Fruit fly (Drosophila melanogaster): Measurements from ENCODE around the gene CG12112.

DNA sequence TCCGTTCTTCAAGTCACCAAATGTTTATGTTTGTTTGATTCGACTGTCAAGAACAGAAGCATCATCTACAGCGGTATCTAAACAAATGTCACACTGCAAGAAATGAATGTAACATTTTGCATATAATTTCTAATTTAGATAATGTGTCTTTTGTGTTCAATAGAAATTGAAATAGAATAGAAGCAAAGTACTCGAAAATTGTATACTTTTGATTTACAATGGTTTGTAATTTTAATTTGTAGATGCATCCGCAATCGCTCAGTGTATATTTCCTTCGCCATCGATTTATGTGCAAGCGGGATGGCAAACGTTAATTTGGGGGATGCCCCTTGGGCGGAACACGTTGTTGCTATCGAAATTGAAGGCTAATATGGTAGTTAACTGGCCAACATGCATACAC lies 21.8 kb downstream of the CG12112 start:
- TF ChIP-seq EcR (GFP tag; optimal IDR thresholded peaks at IDR 0.05) (no peak), CG8478 (optimal IDR thresholded peaks at IDR 0.05) (no peak)
